Worm (Caenorhabditis elegans) whole organism, L1 larva: ENCODE data around the gene osm-11.

Experiments
- C04F5.9 ChIP-seq: sonication (generic microtip); optimal IDR thresholded peaks from 2 replicates; lab custom pipeline; 2016; ENCODE audit warnings: missing genetic modification characterization, missing compliant biosample characterization
- C16A3.4 ChIP-seq: fragments of 150-350 bp; optimal IDR thresholded peaks from 2 replicates; lab custom pipeline; 2014; ENCODE audit warnings: missing biosample characterization, missing genetic modification characterization
- F16B12.6 ChIP-seq: fragments of 150-350 bp; optimal IDR thresholded peaks from 2 replicates; lab custom pipeline; 2014; ENCODE audit warnings: missing biosample characterization, missing genetic modification characterization
- alr-1 ChIP-seq: fragments of 200-800 bp; sonication (Bioruptor generic); optimal IDR thresholded peaks from 2 replicates; lab custom pipeline; 2018; ENCODE audit warnings: borderline replicate concordance, mild to moderate bottlenecking, missing genetic modification characterization, missing compliant biosample characterization
- ceh-82 ChIP-seq, 3 experiments: fragments of 150-350 bp in 1 of 3; sonication (generic microtip) in 2 of 3; optimal IDR thresholded peaks; 2 replicates each; lab custom pipeline; 2014 to 2017; ENCODE audit warnings: missing biosample characterization in 3 of 3, missing genetic modification characterization in 3 of 3
- ceh-88 ChIP-seq: fragments of 200-800 bp; sonication (Bioruptor generic); IDR thresholded peaks from 2 replicates; pipeline ENCODE4 v1.3.6; 2022; ENCODE audit warnings: missing genetic modification characterization, missing compliant biosample characterization
- ceh-90 ChIP-seq: sonication (generic microtip); optimal IDR thresholded peaks from 2 replicates; lab custom pipeline; 2016; ENCODE audit warnings: missing genetic modification characterization, missing compliant biosample characterization
- dpl-1 ChIP-seq, 3 experiments: fragments of 150-350 bp in 2 of 3; sonication (generic microtip) in 1 of 3; optimal IDR thresholded peaks; 2 replicates each; lab custom pipeline; 2014 to 2017; ENCODE audit warnings: missing biosample characterization in 3 of 3, missing genetic modification characterization in 3 of 3, missing genetic modification reagents in 3 of 3
- efl-3 ChIP-seq: fragments of 200-800 bp; sonication (Bioruptor generic); optimal IDR thresholded peaks from 2 replicates; lab custom pipeline; 2018; ENCODE audit warnings: mild to moderate bottlenecking, missing genetic modification characterization, missing compliant biosample characterization
- ets-5 ChIP-seq: fragments of 200-800 bp; sonication (Bioruptor generic); IDR thresholded peaks from 2 replicates; pipeline ENCODE4 v1.3.6; 2022; ENCODE audit warnings: missing genetic modification characterization, missing compliant biosample characterization
- fkh-8 ChIP-seq: sonication (generic microtip); optimal IDR thresholded peaks from 2 replicates; lab custom pipeline; 2016; ENCODE audit warnings: mild to moderate bottlenecking, missing genetic modification characterization, missing compliant biosample characterization
- hpl-2 ChIP-seq: fragments of 150-350 bp; optimal IDR thresholded peaks from 2 replicates; lab custom pipeline; 2014; ENCODE audit warnings: missing biosample characterization, missing genetic modification reagents, missing genetic modification characterization
- irx-1 ChIP-seq: sonication (generic microtip); optimal IDR thresholded peaks from 2 replicates; lab custom pipeline; 2016; ENCODE audit warnings: missing genetic modification characterization, missing compliant biosample characterization
- jun-1 ChIP-seq: fragments of 150-350 bp; optimal IDR thresholded peaks from 2 replicates; lab custom pipeline; 2014; ENCODE audit warnings: missing biosample characterization, missing genetic modification reagents, missing genetic modification characterization
- lin-14 ChIP-seq: fragments of 200-800 bp; sonication (Bioruptor generic); optimal IDR thresholded peaks from 2 replicates; lab custom pipeline; 2018; ENCODE audit warnings: mild to moderate bottlenecking, missing genetic modification characterization, moderate library complexity, missing compliant biosample characterization
- lin-39 ChIP-seq: fragments of 150-350 bp; optimal IDR thresholded peaks from 2 replicates; lab custom pipeline; 2014; ENCODE audit warnings: missing biosample characterization, missing genetic modification reagents, missing genetic modification characterization
- lir-3 ChIP-seq: sonication (generic microtip); optimal IDR thresholded peaks from 2 replicates; lab custom pipeline; 2016; ENCODE audit warnings: mild to moderate bottlenecking, missing genetic modification characterization, moderate library complexity, missing compliant biosample characterization; ENCODE audit not compliant: poor library complexity
- lsy-2 ChIP-seq, 2 experiments: fragments of 150-350 bp; optimal IDR thresholded peaks; 2 replicates each; lab custom pipeline; 2014; ENCODE audit warnings: missing biosample characterization in 2 of 2, missing genetic modification characterization in 2 of 2
- mab-9 ChIP-seq: fragments of 200-800 bp; sonication (Bioruptor generic); IDR thresholded peaks from 2 replicates; pipeline ENCODE4 v1.3.6; 2022; ENCODE audit warnings: missing genetic modification reagents, missing genetic modification characterization, missing compliant biosample characterization
- mdl-1 ChIP-seq, 2 experiments: fragments of 150-350 bp; optimal IDR thresholded peaks; 2 replicates each; lab custom pipeline; 2014 to 2017; ENCODE audit warnings: missing biosample characterization in 2 of 2, missing genetic modification characterization in 2 of 2, inconsistent platforms in 1 of 2
- mef-2 ChIP-seq: fragments of 150-350 bp; optimal IDR thresholded peaks from 2 replicates; lab custom pipeline; 2014; ENCODE audit warnings: missing biosample characterization, missing genetic modification characterization
- mep-1 ChIP-seq: fragments of 150-350 bp; optimal IDR thresholded peaks from 2 replicates; lab custom pipeline; 2014; ENCODE audit warnings: missing biosample characterization, missing genetic modification characterization
- nhr-19 ChIP-seq: fragments of 200-800 bp; sonication (Bioruptor generic); conservative IDR thresholded peaks from 2 replicates; pipeline ENCODE4 v1.3.6; 2022; ENCODE audit warnings: missing genetic modification characterization, missing compliant biosample characterization
- nhr-20 ChIP-seq: sonication (generic microtip); optimal IDR thresholded peaks from 2 replicates; lab custom pipeline; 2016; ENCODE audit warnings: mild to moderate bottlenecking, missing genetic modification characterization, missing compliant biosample characterization
- nhr-237 ChIP-seq: fragments of 150-350 bp; optimal IDR thresholded peaks from 2 replicates; lab custom pipeline; 2014; ENCODE audit warnings: missing biosample characterization, missing genetic modification characterization
- nhr-71 ChIP-seq: sonication (generic microtip); optimal IDR thresholded peaks from 2 replicates; lab custom pipeline; 2016; ENCODE audit warnings: mild to moderate bottlenecking, missing genetic modification characterization, moderate library complexity, missing compliant biosample characterization
- nhr-77 ChIP-seq: fragments of 150-350 bp; optimal IDR thresholded peaks from 2 replicates; lab custom pipeline; 2014; ENCODE audit warnings: missing biosample characterization, missing genetic modification characterization
- nhr-84 ChIP-seq: sonication (generic microtip); optimal IDR thresholded peaks from 2 replicates; lab custom pipeline; 2017; ENCODE audit warnings: missing biosample characterization, missing genetic modification characterization
- pag-3 ChIP-seq: sonication (generic microtip); optimal IDR thresholded peaks from 2 replicates; lab custom pipeline; 2017; ENCODE audit warnings: missing genetic modification characterization, mild to moderate bottlenecking, missing compliant biosample characterization, antibody characterized with exemption, borderline replicate concordance; ENCODE audit not compliant: insufficient read depth
- pax-3 ChIP-seq: fragments of 200-800 bp; sonication (Bioruptor generic); optimal IDR thresholded peaks from 2 replicates; lab custom pipeline; 2018; ENCODE audit warnings: mild to moderate bottlenecking, missing genetic modification characterization, moderate library complexity, missing compliant biosample characterization
- rnt-1 ChIP-seq: sonication (generic microtip); optimal IDR thresholded peaks from 2 replicates; lab custom pipeline; 2016; ENCODE audit warnings: mild to moderate bottlenecking, missing genetic modification characterization, moderate library complexity, missing compliant biosample characterization
- skn-1 ChIP-seq: fragments of 150-350 bp; optimal IDR thresholded peaks from 2 replicates; lab custom pipeline; 2014; ENCODE audit warnings: missing biosample characterization, missing genetic modification characterization
- snu-23 ChIP-seq: sonication (generic microtip); optimal IDR thresholded peaks from 2 replicates; lab custom pipeline; 2016; ENCODE audit warnings: missing genetic modification characterization, missing compliant biosample characterization
- sptf-1 ChIP-seq: fragments of 150-350 bp; optimal IDR thresholded peaks from 2 replicates; lab custom pipeline; 2014; ENCODE audit warnings: missing biosample characterization, missing genetic modification characterization
- swsn-7 ChIP-seq: sonication (generic microtip); optimal IDR thresholded peaks from 2 replicates; lab custom pipeline; 2016; ENCODE audit warnings: missing genetic modification characterization, missing compliant biosample characterization
- unc-130 ChIP-seq: fragments of 150-350 bp; optimal IDR thresholded peaks from 2 replicates; lab custom pipeline; 2017; ENCODE audit warnings: missing biosample characterization, missing genetic modification characterization, inconsistent platforms
- unc-86 ChIP-seq: sonication (generic microtip); optimal IDR thresholded peaks from 2 replicates; lab custom pipeline; 2016; ENCODE audit warnings: missing genetic modification characterization, missing compliant biosample characterization
- vab-15 ChIP-seq: sonication (generic microtip); optimal IDR thresholded peaks from 2 replicates; lab custom pipeline; 2017; ENCODE audit warnings: missing genotype, mild to moderate bottlenecking, missing genetic modification characterization, missing compliant biosample characterization
- xbp-1 ChIP-seq: sonication (generic microtip); optimal IDR thresholded peaks from 2 replicates; lab custom pipeline; 2016; ENCODE audit warnings: missing genetic modification characterization, missing compliant biosample characterization
- ztf-11 ChIP-seq, 2 experiments: sonication (generic microtip); optimal IDR thresholded peaks; 2 replicates each; lab custom pipeline; 2016 to 2017; ENCODE audit warnings: missing genetic modification characterization in 2 of 2, missing biosample characterization in 1 of 2, missing compliant biosample characterization in 1 of 2
- ztf-4 ChIP-seq: fragments of 150-350 bp; optimal IDR thresholded peaks from 2 replicates; lab custom pipeline; 2014; ENCODE audit warnings: missing biosample characterization, missing genetic modification characterization

Gene osm-11

ce11 chrX:17392182-17392581 is 29.2 kb downstream of the osm-11 start (continued):
- TF ChIP-seq nhr-84 (no peak), C04F5.9 (tag; lab: Kevin White, UChicago) (no peak), hpl-2 (no peak), vab-15 (tag; lab: Kevin White, UChicago) (no peak), ztf-4 (tag; lab: Kevin White, UChicago) (peak; percentile 41), nhr-20 (tag; lab: Kevin White, UChicago) (peak; percentile 87), ceh-88 (GFP tag; lab: Robert Waterston, UW) (no peak; the same call in 1 of the 2 replicates), rnt-1 (tag; lab: Kevin White, UChicago) (peak; percentile 83), dpl-1 (GFP tag; optimal IDR thresholded peaks at IDR 0.05; lab: Kevin White, UChicago) (peak; percentile 30 to 62 (median 43)), nhr-19 (GFP tag; lab: Robert Waterston, UW) (peak; percentile 57), efl-3 (GFP tag; lab: Kevin White, UChicago) (no peak), swsn-7 (peak; percentile 76), skn-1 (tag; lab: Kevin White, UChicago) (peak; percentile 70), jun-1 (tag; lab: Kevin White, UChicago) (peak; percentile 22), xbp-1 (tag; lab: Kevin White, UChicago) (peak; percentile 70), fkh-8 (tag; lab: Kevin White, UChicago) (peak; percentile 8), ceh-90 (tag; lab: Kevin White, UChicago) (no peak)
- TF ChIP-seq, all 84 proteins: peak for 38

- TF ChIP-seq fkh-8 (tag; lab: Kevin White, UChicago) (no peak), alr-1 (tag; lab: Kevin White, UChicago) (no peak)
Observed at ce11 chrX:17391515-17391914, 29.9 kb downstream of the osm-11 start, which contains the start of gene F10D7.5. Gene F10D7.5 (minus strand): TSS chrX:17391615.

ce11 chrX:17390531-17390930 is 30.9 kb downstream of the osm-11 start:
- no peak for TF ChIP-seq ztf-11 (tag; optimal IDR thresholded peaks at IDR 0.05; lab: Kevin White, UChicago)
- no peak for TF ChIP-seq C04F5.9 (tag; lab: Kevin White, UChicago)
- TF ChIP-seq mab-9: no peak
- no peak for TF ChIP-seq lir-3 (tag; lab: Kevin White, UChicago)
- no peak for TF ChIP-seq nhr-237 (tag; lab: Kevin White, UChicago)
- TF ChIP-seq F16B12.6 (tag; lab: Kevin White, UChicago): no peak
- no peak for TF ChIP-seq nhr-84
- TF ChIP-seq xbp-1 (tag; lab: Kevin White, UChicago): no peak
- TF ChIP-seq ceh-82 (tag; optimal IDR thresholded peaks at IDR 0.05; lab: Kevin White, UChicago): no peak
- TF ChIP-seq irx-1 (tag; lab: Kevin White, UChicago): no peak
- TF ChIP-seq mef-2 (tag; lab: Kevin White, UChicago): no peak

ce11 chrX:17386130-17386529 is 35.3 kb downstream of the osm-11 start:
- TF ChIP-seq mdl-1 (tag; optimal IDR thresholded peaks at IDR 0.05; lab: Kevin White, UChicago) (no peak), lin-39 (no peak), ceh-88 (GFP tag; lab: Robert Waterston, UW) (no peak), ets-5 (GFP tag; lab: Robert Waterston, UW) (no peak), nhr-77 (tag; lab: Kevin White, UChicago) (no peak)

- TF ChIP-seq lin-39: peak; percentile 9
- no peak for TF ChIP-seq mep-1 (tag; lab: Kevin White, UChicago)
- TF ChIP-seq rnt-1 (tag; lab: Kevin White, UChicago): peak; percentile 76
- TF ChIP-seq nhr-71 (tag; lab: Kevin White, UChicago): peak; percentile 69
- peak; percentile 43 for TF ChIP-seq nhr-19 (GFP tag; lab: Robert Waterston, UW)
- TF ChIP-seq unc-130 (tag; lab: Kevin White, UChicago): peak; percentile 48
- TF ChIP-seq nhr-20 (tag; lab: Kevin White, UChicago): peak; percentile 13
- peak in 1 of 2 experiments; percentile 43 for TF ChIP-seq mdl-1 (tag; optimal IDR thresholded peaks at IDR 0.05; lab: Kevin White, UChicago)
- no peak for TF ChIP-seq pag-3 (tag; lab: Kevin White, UChicago)
- no peak for TF ChIP-seq sptf-1 (tag; lab: Kevin White, UChicago)
- TF ChIP-seq C16A3.4: peak; percentile 24
- TF ChIP-seq pax-3 (tag; lab: Kevin White, UChicago): no peak
- peak in 1 of 2 experiments; percentile 61 for TF ChIP-seq lsy-2 (tag; optimal IDR thresholded peaks at IDR 0.05; lab: Kevin White, UChicago)
- TF ChIP-seq lin-14 (GFP tag; lab: Kevin White, UChicago): peak; percentile 56
- TF ChIP-seq lir-3 (tag; lab: Kevin White, UChicago): peak; percentile 27
- peak; percentile 14 for TF ChIP-seq snu-23 (GFP tag; lab: Kevin White, UChicago)
- no peak for TF ChIP-seq unc-86
Observed at ce11 chrX:17385102-17385501, 36.3 kb downstream of the osm-11 start.
